Worm (Caenorhabditis elegans): ENCODE data around the gene D2085.7.
A peak's percentile ranks its signal among the peaks of the same experiment; 100 is the strongest.

The D2085.7 gene

DNA sequence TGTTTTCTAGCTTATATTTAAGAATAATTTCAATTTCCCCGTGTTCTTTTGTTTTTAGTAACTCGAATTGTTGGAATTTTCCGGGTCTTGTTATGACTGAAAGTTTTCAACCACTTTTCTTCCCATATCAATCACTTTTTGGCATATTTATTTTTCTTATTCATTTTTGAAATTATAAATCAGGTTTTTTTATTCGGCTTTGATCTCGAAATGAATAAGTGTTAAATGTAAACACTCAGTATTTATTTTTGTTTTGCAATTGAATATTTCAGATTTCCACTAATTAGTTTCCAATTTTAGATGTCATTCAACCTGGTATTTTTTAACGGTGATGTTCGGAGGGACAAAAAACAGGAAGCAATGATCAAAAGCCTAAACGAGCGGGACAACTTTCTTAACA is 23.4 kb downstream of the D2085.7 start, which contains the start of gene etc-1:
Gene etc-1, plus strand, starts transcription at position 301 of the 400 bp plus-strand sequence.
- TF ChIP-seq R02D3.7 (tag; optimal IDR thresholded peaks at IDR 0.05) = no peak
- no peak for TF ChIP-seq elt-3 (tag; optimal IDR thresholded peaks at IDR 0.05)
- TF ChIP-seq fos-1 (tag; optimal IDR thresholded peaks at IDR 0.05) = no peak
- no peak for TF ChIP-seq Y55F3AM.14 (GFP tag; optimal IDR thresholded peaks at IDR 0.05)
- no peak for TF ChIP-seq mbf-1 (tag; optimal IDR thresholded peaks at IDR 0.05)
- TF ChIP-seq unc-62 (GFP tag; optimal IDR thresholded peaks at IDR 0.05) = no peak
- no peak for TF ChIP-seq ztf-4 (tag; optimal IDR thresholded peaks at IDR 0.05)
- no peak for TF ChIP-seq mab-5 (tag; optimal IDR thresholded peaks at IDR 0.05)
- no peak for TF ChIP-seq sma-3 (GFP tag; optimal IDR thresholded peaks at IDR 0.05)
- TF ChIP-seq ama-1 (optimal IDR thresholded peaks at IDR 0.05) = no peak
- TF ChIP-seq lin-39 (tag; optimal IDR thresholded peaks at IDR 0.05) = no peak
- no peak for TF ChIP-seq unc-55 (GFP tag; optimal IDR thresholded peaks at IDR 0.05)
- no peak for TF ChIP-seq sem-4 (tag; optimal IDR thresholded peaks at IDR 0.05)
- no peak for TF ChIP-seq snpc-4 (tag; optimal IDR thresholded peaks at IDR 0.05)
- no peak for TF ChIP-seq ceh-82 (tag; optimal IDR thresholded peaks at IDR 0.05)
- no peak for TF ChIP-seq nhr-129 (tag; optimal IDR thresholded peaks at IDR 0.05)
- TF ChIP-seq egl-27 (tag; optimal IDR thresholded peaks at IDR 0.05) = no peak
- no peak for TF ChIP-seq C34F6.9 (tag; optimal IDR thresholded peaks at IDR 0.05)
- TF ChIP-seq unc-39 (tag; optimal IDR thresholded peaks at IDR 0.05) = no peak

DNA sequence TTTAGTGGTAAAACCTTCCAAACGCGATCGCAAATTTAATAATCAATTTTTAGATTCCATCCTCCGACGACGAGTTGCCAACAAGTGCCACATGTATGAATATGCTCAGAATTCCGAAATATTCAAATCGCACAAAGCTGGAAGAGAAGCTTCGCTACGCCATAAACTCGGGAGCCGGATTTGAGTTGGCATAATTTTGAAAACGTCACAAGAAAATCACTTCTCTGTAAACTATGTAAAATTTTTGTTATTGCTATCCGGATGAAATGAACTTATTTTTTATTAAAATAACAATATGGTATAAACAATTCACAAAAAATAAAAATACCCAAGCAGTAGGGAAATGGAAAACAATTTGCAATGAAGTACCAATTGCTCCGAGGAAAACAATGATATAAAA is 27.7 kb downstream of the D2085.7 start:
- TF ChIP-seq skn-1 (tag; optimal IDR thresholded peaks at IDR 0.05) (no peak), snpc-4 (tag; optimal IDR thresholded peaks at IDR 0.05) (no peak), zag-1 (tag; optimal IDR thresholded peaks at IDR 0.05) (no peak), mab-5 (tag; optimal IDR thresholded peaks at IDR 0.05) (no peak), nhr-12 (tag; optimal IDR thresholded peaks at IDR 0.05) (no peak)

- TF ChIP-seq gmeb-1 (tag; optimal IDR thresholded peaks at IDR 0.05) = no peak
- TF ChIP-seq mab-5 (tag; optimal IDR thresholded peaks at IDR 0.05) = no peak
- TF ChIP-seq snpc-4 (tag; optimal IDR thresholded peaks at IDR 0.05) = peak; percentile 35
These were observed 29.7 kb downstream of the D2085.7 start for ce11 chrII:8670835-8671234.

DNA sequence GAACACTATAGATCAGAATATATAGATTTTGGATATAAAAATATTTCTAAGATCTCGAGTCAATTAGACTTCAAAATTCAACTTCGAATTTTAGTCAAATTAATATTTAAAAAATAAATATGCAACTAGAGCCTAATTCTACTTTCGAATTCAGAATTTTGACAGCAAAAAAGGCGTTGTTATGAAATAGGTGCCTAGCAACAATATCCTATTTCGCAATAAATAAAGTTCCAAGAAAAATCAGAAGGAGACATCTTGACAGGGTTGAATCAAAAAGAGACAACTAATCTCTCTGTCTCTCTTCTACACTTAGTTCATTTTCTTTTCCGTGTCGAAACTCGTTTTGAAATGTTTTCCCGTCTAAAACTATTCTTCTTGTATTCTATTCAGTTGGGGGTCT is 34.2 kb downstream of the D2085.7 start:
- peak; percentile 16 for TF ChIP-seq nhr-25 (tag; optimal IDR thresholded peaks at IDR 0.05)
- TF ChIP-seq unc-62 (GFP tag; optimal IDR thresholded peaks at IDR 0.05) = no peak

- TF ChIP-seq C34F6.9 (tag; optimal IDR thresholded peaks at IDR 0.05) = no peak
- TF ChIP-seq fos-1 (tag; optimal IDR thresholded peaks at IDR 0.05) = peak; percentile 40
- no peak for TF ChIP-seq nhr-77 (tag; optimal IDR thresholded peaks at IDR 0.05)
- no peak for TF ChIP-seq snpc-4 (tag; optimal IDR thresholded peaks at IDR 0.05)
- TF ChIP-seq ztf-1 (GFP tag; conservative IDR thresholded peaks at IDR 0.05) = no peak
- TF ChIP-seq Y55F3AM.14 (GFP tag; optimal IDR thresholded peaks at IDR 0.05) = no peak
- TF ChIP-seq sem-4 (tag; optimal IDR thresholded peaks at IDR 0.05) = no peak
These were observed 38.6 kb downstream of the D2085.7 start for ce11 chrII:8679799-8680198.

DNA sequence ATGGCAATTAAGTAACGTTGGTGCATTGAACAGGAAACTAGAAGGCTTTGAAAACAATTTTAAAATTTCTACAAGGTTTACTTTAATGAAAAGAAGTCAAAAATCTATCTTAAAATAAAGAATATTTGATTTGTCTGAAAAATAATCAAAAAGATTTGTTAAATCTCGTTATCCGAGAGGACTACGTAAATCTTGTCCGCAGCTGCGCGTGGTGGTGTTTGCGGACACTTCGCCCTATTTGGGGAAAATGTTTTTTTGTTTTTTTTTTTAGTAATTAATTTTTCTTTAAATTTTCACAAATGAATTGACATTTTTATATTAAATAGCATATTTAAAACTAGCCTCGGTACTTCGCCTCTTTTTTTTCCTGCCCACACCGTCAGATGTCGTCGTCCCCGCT is 42.8 kb downstream of the D2085.7 start:
- TF ChIP-seq R02D3.7 (tag; optimal IDR thresholded peaks at IDR 0.05) (no peak), alr-1 (tag; optimal IDR thresholded peaks at IDR 0.05) (no peak), crh-2 (tag; optimal IDR thresholded peaks at IDR 0.05) (peak; percentile 59), ztf-11 (tag; optimal IDR thresholded peaks at IDR 0.05) (no peak), fos-1 (tag; optimal IDR thresholded peaks at IDR 0.05) (peak; percentile 14), nhr-11 (tag; optimal IDR thresholded peaks at IDR 0.05) (no peak), blmp-1 (tag; optimal IDR thresholded peaks at IDR 0.05; ENCODE audit: insufficient read depth) (no peak), nhr-10 (tag; optimal IDR thresholded peaks at IDR 0.05) (no peak), lsy-2 (tag; optimal IDR thresholded peaks at IDR 0.05) (peak; percentile 38 to 79), nhr-6 (tag; optimal IDR thresholded peaks at IDR 0.05) (no peak), aly-2 (tag; optimal IDR thresholded peaks at IDR 0.05) (no peak), lin-39 (tag; optimal IDR thresholded peaks at IDR 0.05) (no peak), ZK546.5 (tag; optimal IDR thresholded peaks at IDR 0.05) (no peak), mdl-1 (tag; optimal IDR thresholded peaks at IDR 0.05) (no peak), Y55F3AM.14 (GFP tag; optimal IDR thresholded peaks at IDR 0.05) (no peak), F13H6.1 (tag; optimal IDR thresholded peaks at IDR 0.05) (no peak), elt-3 (tag; optimal IDR thresholded peaks at IDR 0.05) (no peak), lin-11 (tag; optimal IDR thresholded peaks at IDR 0.05) (no peak), sem-4 (tag; optimal IDR thresholded peaks at IDR 0.05) (no peak), skn-1 (tag; optimal IDR thresholded peaks at IDR 0.05) (no peak), nhr-129 (tag; optimal IDR thresholded peaks at IDR 0.05) (no peak), unc-55 (GFP tag; optimal IDR thresholded peaks at IDR 0.05) (peak; percentile 71), ztf-1 (GFP tag; conservative IDR thresholded peaks at IDR 0.05) (no peak), nhr-12 (tag; optimal IDR thresholded peaks at IDR 0.05) (no peak), ama-1 (optimal IDR thresholded peaks at IDR 0.05) (no peak), sma-9 (GFP tag; optimal IDR thresholded peaks at IDR 0.05) (peak; percentile 49), sma-9 (tag; optimal IDR thresholded peaks at IDR 0.05) (no peak), zag-1 (tag; optimal IDR thresholded peaks at IDR 0.05) (no peak), nhr-25 (tag; optimal IDR thresholded peaks at IDR 0.05) (no peak), lin-13 (GFP tag; optimal IDR thresholded peaks at IDR 0.05) (peak; percentile 72), C34F6.9 (tag; optimal IDR thresholded peaks at IDR 0.05) (peak; percentile 84)
